Fruit fly (Drosophila melanogaster) whole organism: ENCODE data around the gene Dab.

Source experiments
- CG8478 ChIP-seq: fragments of >200 bp; optimal IDR thresholded peaks from 2 replicates; lab custom pipeline; 2018; ENCODE audit warnings: inconsistent platforms
- Dll ChIP-seq: fragments of >200 bp; optimal IDR thresholded peaks from 2 replicates; lab custom pipeline; 2017
- EcR ChIP-seq, 2 experiments: fragments of >200 bp; optimal IDR thresholded peaks; 2 replicates each; lab custom pipeline; 2017; ENCODE audit warnings: missing biosample characterization in 2 of 2, missing genetic modification characterization in 2 of 2, missing genetic modification reagents in 2 of 2
- pan ChIP-seq: fragments of >200 bp; optimal IDR thresholded peaks from 2 replicates; lab custom pipeline; 2017
- psq ChIP-seq: fragments of >200 bp; optimal IDR thresholded peaks from 2 replicates; lab custom pipeline; 2017
- usp ChIP-seq: fragments of >200 bp; optimal IDR thresholded peaks from 2 replicates; lab custom pipeline; 2017; ENCODE audit warnings: missing biosample characterization, missing genetic modification characterization, mixed read lengths

DNA sequence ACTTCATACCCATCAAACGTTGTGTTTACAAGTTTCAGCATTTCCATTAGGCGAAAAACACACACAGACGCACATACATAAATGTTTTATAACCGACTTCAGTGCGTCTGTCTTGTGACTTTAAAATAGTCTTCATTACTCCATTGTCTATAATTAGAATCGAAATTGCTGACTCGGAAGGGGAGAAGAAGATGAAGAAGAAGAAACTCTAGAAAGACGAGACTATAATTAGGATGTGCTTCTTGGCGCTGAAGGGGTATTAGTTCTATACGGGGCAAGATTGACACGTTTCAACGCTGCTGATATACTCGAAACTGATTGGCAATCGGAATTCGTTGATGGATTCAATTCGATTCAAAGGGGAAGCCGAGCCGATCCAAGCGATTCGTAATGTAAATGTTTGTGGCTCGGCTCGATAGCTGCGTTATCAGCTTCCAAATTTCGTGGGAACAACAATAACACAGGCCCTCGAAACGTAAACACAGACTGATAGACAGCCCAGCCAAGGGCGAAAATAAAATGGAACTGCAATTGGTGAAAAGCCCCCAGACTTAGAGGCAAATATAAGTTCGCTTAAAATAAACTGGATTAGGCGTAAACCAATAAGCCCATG is 3.1 kb upstream of the Dab start:
- TF ChIP-seq psq (lab: Kevin White, UChicago) (no peak), CG8478 (lab: Kevin White, UChicago) (no peak), pan (no peak), EcR (GFP tag; optimal IDR thresholded peaks at IDR 0.05; lab: Kevin White, UChicago) (no peak), Dll (lab: Kevin White, UChicago) (no peak), usp (GFP tag; lab: Kevin White, UChicago) (no peak)
